Fruit fly (Drosophila melanogaster): ENCODE measurements around the gene CG13760.

Gene CG13760

DNA sequence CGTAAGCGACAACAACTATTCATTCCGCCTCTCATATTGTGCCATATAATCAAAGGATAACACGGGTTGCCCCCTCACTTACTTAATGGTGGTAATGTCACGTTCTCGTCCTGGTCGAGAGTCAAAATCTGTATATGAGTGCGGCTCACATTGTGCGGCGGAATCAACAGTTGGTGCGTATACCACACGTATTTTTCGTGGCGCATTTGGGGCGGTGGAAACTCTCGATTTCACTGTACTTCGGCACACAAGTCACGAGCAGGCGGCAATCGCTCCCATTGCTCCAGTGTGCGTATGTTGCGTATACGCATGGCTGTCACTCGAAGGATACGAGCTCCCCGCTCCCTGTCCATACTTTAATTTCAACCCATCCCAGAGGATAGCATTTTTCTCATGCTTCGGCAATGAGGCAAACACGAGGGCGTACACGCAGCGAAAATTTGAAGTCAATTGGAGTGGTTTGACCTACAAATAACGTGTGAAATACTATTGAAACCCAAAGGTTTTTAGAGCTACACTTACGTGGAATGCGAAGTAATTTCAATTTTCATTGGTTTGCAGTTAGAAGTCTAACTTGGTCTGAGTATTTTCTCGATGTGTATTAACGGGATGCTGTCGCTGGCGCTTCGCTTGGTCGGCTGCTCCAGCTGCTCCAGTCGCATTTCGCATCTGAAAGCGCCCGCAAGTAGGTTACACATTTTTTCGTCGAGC lies 3.6 kb downstream of the CG13760 start (continued):
- TF ChIP-seq Spps (tag; optimal IDR thresholded peaks at IDR 0.05) (no peak), CG14050 (GFP tag; IDR thresholded peaks at IDR 0.05) (peak; percentile 67), CG17802 (tag; optimal IDR thresholded peaks at IDR 0.05) (no peak), dati (GFP tag; IDR thresholded peaks at IDR 0.05) (no peak), org-1 (GFP tag; optimal IDR thresholded peaks at IDR 0.05) (peak; percentile 77), Antp (GFP tag; optimal IDR thresholded peaks at IDR 0.05) (peak; percentile 84), vvl (GFP tag; IDR thresholded peaks at IDR 0.05) (peak; percentile 86), MBD-R2 (GFP tag; IDR thresholded peaks at IDR 0.05) (peak; percentile 53; the same call in 1 of the 2 replicates), Ada2b (GFP tag; IDR thresholded peaks at IDR 0.05) (peak; percentile 85), CrebB (tag; optimal IDR thresholded peaks at IDR 0.05) (peak; percentile 33), Hmx (GFP tag; optimal IDR thresholded peaks at IDR 0.05) (no peak), CG9215 (GFP tag; IDR thresholded peaks at IDR 0.05) (peak; percentile 69), CG10959 (GFP tag; IDR thresholded peaks at IDR 0.05) (no peak), CG15514 (GFP tag; optimal IDR thresholded peaks at IDR 0.05) (peak; percentile 79), sna (GFP tag; IDR thresholded peaks at IDR 0.05; ENCODE audit: partially characterized antibody) (no peak), CG6254 (GFP tag; optimal IDR thresholded peaks at IDR 0.05) (peak; percentile 5), CG6175 (GFP tag; IDR thresholded peaks at IDR 0.05) (no peak), nau (GFP tag; optimal IDR thresholded peaks at IDR 0.05) (peak; percentile 65), CG17612 (GFP tag; IDR thresholded peaks at IDR 0.05) (no peak), gsb-n (tag; optimal IDR thresholded peaks at IDR 0.05) (no peak), CG14860 (GFP tag; IDR thresholded peaks at IDR 0.05; ENCODE audit: partially characterized antibody) (no peak), CG6854 (GFP tag; optimal IDR thresholded peaks at IDR 0.05) (peak; percentile 78), mirr (GFP tag; optimal IDR thresholded peaks at IDR 0.05) (no peak), sug (tag; optimal IDR thresholded peaks at IDR 0.05) (peak; percentile 29), CG11723 (GFP tag; optimal IDR thresholded peaks at IDR 0.05) (peak; percentile 6), nmo (GFP tag; optimal IDR thresholded peaks at IDR 0.05) (peak; percentile 48), esg (GFP tag; conservative IDR thresholded peaks at IDR 0.05) (peak; percentile 79), disco-r (GFP tag; optimal IDR thresholded peaks at IDR 0.05) (peak; percentile 8), HLH4C (GFP tag; IDR thresholded peaks at IDR 0.05; ENCODE audit: partially characterized antibody) (no peak), onecut (GFP tag; IDR thresholded peaks at IDR 0.05) (peak; percentile 64), tgo (GFP tag; IDR thresholded peaks at IDR 0.05) (peak; percentile 78), tx (GFP tag; optimal IDR thresholded peaks at IDR 0.05) (peak; percentile 70), ewg (GFP tag; optimal IDR thresholded peaks at IDR 0.05) (peak; percentile 59), Hand (GFP tag; optimal IDR thresholded peaks at IDR 0.05) (peak; percentile 79), CG7556 (GFP tag; optimal IDR thresholded peaks at IDR 0.05) (peak; percentile 84), hth (optimal IDR thresholded peaks at IDR 0.05) (no peak), Optix (GFP tag; IDR thresholded peaks at IDR 0.05) (peak; percentile 71; the same call in 2 of the 3 replicates), Ets97D (GFP tag; optimal IDR thresholded peaks at IDR 0.05) (peak; percentile 24), fd102C (GFP tag; optimal IDR thresholded peaks at IDR 0.05) (no peak), Myb (GFP tag; optimal IDR thresholded peaks at IDR 0.05) (peak; percentile 69), CTCF (GFP tag; optimal IDR thresholded peaks at IDR 0.05) (no peak), HHEX (GFP tag; optimal IDR thresholded peaks at IDR 0.05) (peak; percentile 80), CG4360 (GFP tag; IDR thresholded peaks at IDR 0.05) (no peak), jing (GFP tag; optimal IDR thresholded peaks at IDR 0.05) (peak; percentile 44), shn (GFP tag; optimal IDR thresholded peaks at IDR 0.05) (peak; percentile 71), ftz-f1 (GFP tag; optimal IDR thresholded peaks at IDR 0.05) (no peak), al (GFP tag; IDR thresholded peaks at IDR 0.05) (peak; percentile 46), p53 (GFP tag; optimal IDR thresholded peaks at IDR 0.05) (peak; percentile 45), zfh1 (GFP tag; IDR thresholded peaks at IDR 0.05) (peak; percentile 64), chif (GFP tag; optimal IDR thresholded peaks at IDR 0.05) (peak; percentile 61 to 70), odd (GFP tag; optimal IDR thresholded peaks at IDR 0.05) (peak; percentile 22)

Data from whole organism, embryonic.